Worm (Caenorhabditis elegans): ENCODE measurements around the gene F57G12.1.

ce11 chrX:12180681-12181080 is 9.2 kb upstream of the F57G12.1 start:
- no peak for TF ChIP-seq elt-3 (tag; optimal IDR thresholded peaks at IDR 0.05)
- TF ChIP-seq blmp-1 (tag; optimal IDR thresholded peaks at IDR 0.05; ENCODE audit: insufficient read depth), result peak; percentile 67
- no peak for TF ChIP-seq ZK546.5 (tag; optimal IDR thresholded peaks at IDR 0.05)
- TF ChIP-seq ceh-82 (tag; optimal IDR thresholded peaks at IDR 0.05), result no peak
- peak; percentile 44 for TF ChIP-seq sma-3 (GFP tag; optimal IDR thresholded peaks at IDR 0.05)
- TF ChIP-seq ztf-1 (GFP tag; conservative IDR thresholded peaks at IDR 0.05), result no peak
- no peak for TF ChIP-seq nhr-10 (tag; optimal IDR thresholded peaks at IDR 0.05)
- no peak for TF ChIP-seq ztf-11 (tag; optimal IDR thresholded peaks at IDR 0.05)
- TF ChIP-seq lin-39 (tag; optimal IDR thresholded peaks at IDR 0.05), result no peak
- no peak for TF ChIP-seq ama-1 (optimal IDR thresholded peaks at IDR 0.05)
- TF ChIP-seq mdl-1 (tag; optimal IDR thresholded peaks at IDR 0.05), result peak in 1 of 2 experiments; percentile 18
- TF ChIP-seq lsy-2 (tag; optimal IDR thresholded peaks at IDR 0.05), result no peak
